4 worm cellular contexts compared by ENCODE assay signal in genomic region chrIV:17268628-17269027, ce11.
TF ChIP-seq lines count a peak whose summit lies in the region.

No protein-coding gene starts in this region.

TF ChIP-seq in whole organism, L2 larva, 48 proteins besides CTCF, POLR2A, EP300 and RAD21 (continues in another document):
- TF ChIP-seq mab-5 (tag; optimal IDR thresholded peaks at IDR 0.05; lab: Kevin White, UChicago) (peak; percentile 62), snpc-4 (tag; optimal IDR thresholded peaks at IDR 0.05; lab: Kevin White, UChicago) (peak; percentile 10), crh-2 (tag; optimal IDR thresholded peaks at IDR 0.05; lab: Kevin White, UChicago) (peak; percentile 80), alr-1 (tag; optimal IDR thresholded peaks at IDR 0.05; lab: Kevin White, UChicago) (no peak), fos-1 (tag; optimal IDR thresholded peaks at IDR 0.05; lab: Kevin White, UChicago) (peak; percentile 62), nhr-12 (tag; optimal IDR thresholded peaks at IDR 0.05; lab: Kevin White, UChicago) (no peak), unc-62 (GFP tag; optimal IDR thresholded peaks at IDR 0.05; lab: Kevin White, UChicago) (no peak), elt-3 (tag; optimal IDR thresholded peaks at IDR 0.05; lab: Kevin White, UChicago) (no peak), ama-1 (optimal IDR thresholded peaks at IDR 0.05; lab: Kevin White, UChicago) (peak; percentile 41), lsy-2 (tag; optimal IDR thresholded peaks at IDR 0.05; lab: Kevin White, UChicago) (peak in 1 of 2 experiments; percentile 51), C34F6.9 (tag; optimal IDR thresholded peaks at IDR 0.05; lab: Kevin White, UChicago) (peak; percentile 73), lin-13 (GFP tag; optimal IDR thresholded peaks at IDR 0.05; lab: Kevin White, UChicago) (peak; percentile 8), zag-1 (tag; optimal IDR thresholded peaks at IDR 0.05; lab: Kevin White, UChicago) (peak; percentile 5), peb-1 (tag; optimal IDR thresholded peaks at IDR 0.05; lab: Kevin White, UChicago) (no peak), nhr-25 (tag; optimal IDR thresholded peaks at IDR 0.05; lab: Kevin White, UChicago) (no peak), unc-55 (GFP tag; optimal IDR thresholded peaks at IDR 0.05; lab: Kevin White, UChicago) (peak; percentile 56), sem-4 (tag; optimal IDR thresholded peaks at IDR 0.05; lab: Kevin White, UChicago) (peak; percentile 65), sma-9 (GFP tag; optimal IDR thresholded peaks at IDR 0.05; lab: Kevin White, UChicago) (peak; percentile 45), sma-9 (tag; optimal IDR thresholded peaks at IDR 0.05; lab: Kevin White, UChicago) (no peak), unc-39 (tag; optimal IDR thresholded peaks at IDR 0.05; lab: Kevin White, UChicago) (no peak), sma-3 (GFP tag; optimal IDR thresholded peaks at IDR 0.05; lab: Kevin White, UChicago) (no peak), nhr-129 (tag; optimal IDR thresholded peaks at IDR 0.05; lab: Kevin White, UChicago) (peak; percentile 87), nhr-21 (tag; optimal IDR thresholded peaks at IDR 0.05; lab: Kevin White, UChicago) (no peak), nhr-6 (tag; optimal IDR thresholded peaks at IDR 0.05; lab: Kevin White, UChicago) (no peak)

TF ChIP-seq in whole organism, L4 larva, 104 proteins besides CTCF, POLR2A, EP300 and RAD21 (continues in another document):
- TF ChIP-seq lim-7 (GFP tag; IDR thresholded peaks at IDR 0.05; lab: Robert Waterston, UW) (no peak), T26A8.4 (GFP tag; IDR thresholded peaks at IDR 0.05; lab: Robert Waterston, UW) (no peak), cey-2 (tag; optimal IDR thresholded peaks at IDR 0.05; lab: Kevin White, UChicago; ENCODE audit: borderline replicate concordance, insufficient read depth) (no peak), vab-7 (GFP tag; IDR thresholded peaks at IDR 0.05; lab: Robert Waterston, UW) (no peak), spr-1 (tag; optimal IDR thresholded peaks at IDR 0.05; lab: Kevin White, UChicago) (no peak), nhr-111 (GFP tag; optimal IDR thresholded peaks at IDR 0.05; lab: Kevin White, UChicago) (no peak), ama-1 (optimal IDR thresholded peaks at IDR 0.05; lab: Kevin White, UChicago) (peak; percentile 29), nhr-11 (tag; optimal IDR thresholded peaks at IDR 0.05; lab: Kevin White, UChicago) (no peak), mdl-1 (tag; optimal IDR thresholded peaks at IDR 0.05; lab: Kevin White, UChicago) (no peak), F10B5.3 (tag; optimal IDR thresholded peaks at IDR 0.05; lab: Kevin White, UChicago) (no peak), dmd-8 (GFP tag; IDR thresholded peaks at IDR 0.05; lab: Robert Waterston, UW) (no peak), unc-62 (GFP tag; optimal IDR thresholded peaks at IDR 0.05 in 1 of 2; lab: Kevin White, UChicago) (peak in 1 of 2 experiments; percentile 97), unc-62 (tag; optimal IDR thresholded peaks at IDR 0.05; lab: Kevin White, UChicago) (no peak), snpc-1.2 (GFP tag; IDR thresholded peaks at IDR 0.05; lab: Robert Waterston, UW) (peak; percentile 51), saeg-2 (GFP tag; IDR thresholded peaks at IDR 0.05; lab: Robert Waterston, UW) (no peak), tra-1 (GFP tag; IDR thresholded peaks at IDR 0.05; lab: Robert Waterston, UW) (no peak), arid-1 (GFP tag; conservative IDR thresholded peaks at IDR 0.05; lab: Robert Waterston, UW) (no peak), daf-16 (GFP tag; optimal IDR thresholded peaks at IDR 0.05; lab: Kevin White, UChicago) (no peak), daf-16 (tag; optimal IDR thresholded peaks at IDR 0.05; lab: Kevin White, UChicago) (peak; percentile 19), ceh-82 (tag; optimal IDR thresholded peaks at IDR 0.05; lab: Kevin White, UChicago) (no peak), aha-1 (tag; lab: Kevin White, UChicago) (peak; percentile 97), F44E2.7 (GFP tag; IDR thresholded peaks at IDR 0.05; lab: Robert Waterston, UW) (no peak), F26F4.8 (GFP tag; conservative IDR thresholded peaks at IDR 0.05; lab: Robert Waterston, UW) (no peak), skn-1 (tag; optimal IDR thresholded peaks at IDR 0.05; lab: Kevin White, UChicago) (no peak), sdz-12 (GFP tag; optimal IDR thresholded peaks at IDR 0.05; lab: Kevin White, UChicago) (no peak)

TF ChIP-seq in whole organism, late embryonic, 69 proteins besides CTCF, POLR2A, EP300 and RAD21 (continues in another document):
- TF ChIP-seq Y22D7AL.16 (tag; optimal IDR thresholded peaks at IDR 0.05; lab: Kevin White, UChicago): no peak
- no peak for TF ChIP-seq ceh-48 (tag; optimal IDR thresholded peaks at IDR 0.05; lab: Kevin White, UChicago)
- no peak for TF ChIP-seq ceh-22 (tag; optimal IDR thresholded peaks at IDR 0.05; lab: Kevin White, UChicago)
- TF ChIP-seq dve-1 (tag; optimal IDR thresholded peaks at IDR 0.05; lab: Kevin White, UChicago): no peak
- TF ChIP-seq K09A11.1 (tag; optimal IDR thresholded peaks at IDR 0.05; lab: Kevin White, UChicago; ENCODE audit: insufficient read depth): peak; percentile 5
- TF ChIP-seq zip-5 (tag; optimal IDR thresholded peaks at IDR 0.05; lab: Kevin White, UChicago): no peak
- peak; percentile 48 for TF ChIP-seq ceh-14 (tag; optimal IDR thresholded peaks at IDR 0.05; lab: Kevin White, UChicago)
- TF ChIP-seq fkh-10 (GFP tag; optimal IDR thresholded peaks at IDR 0.05; lab: Kevin White, UChicago): no peak
- peak; percentile 74 for TF ChIP-seq fkh-6 (tag; optimal IDR thresholded peaks at IDR 0.05; lab: Kevin White, UChicago)
- TF ChIP-seq pag-3 (tag; optimal IDR thresholded peaks at IDR 0.05; lab: Kevin White, UChicago; ENCODE audit: borderline replicate concordance): no peak
- no peak for TF ChIP-seq pros-1 (tag; optimal IDR thresholded peaks at IDR 0.05; lab: Kevin White, UChicago)
- TF ChIP-seq ttx-3 (tag; optimal IDR thresholded peaks at IDR 0.05; lab: Kevin White, UChicago): no peak
- TF ChIP-seq sdc-2 (tag; optimal IDR thresholded peaks at IDR 0.05; lab: Kevin White, UChicago): no peak
- TF ChIP-seq ceh-6 (GFP tag; optimal IDR thresholded peaks at IDR 0.05; lab: Kevin White, UChicago): no peak
- TF ChIP-seq ceh-31 (tag; optimal IDR thresholded peaks at IDR 0.05; lab: Kevin White, UChicago): peak; percentile 53
- TF ChIP-seq ceh-19 (GFP tag; optimal IDR thresholded peaks at IDR 0.05; lab: Kevin White, UChicago): no peak
- TF ChIP-seq C08G9.2 (tag; optimal IDR thresholded peaks at IDR 0.05; lab: Kevin White, UChicago): no peak
- TF ChIP-seq elt-2 (tag; optimal IDR thresholded peaks at IDR 0.05; lab: Kevin White, UChicago): no peak
- TF ChIP-seq tbx-2 (tag; optimal IDR thresholded peaks at IDR 0.05; lab: Kevin White, UChicago): peak; percentile 69
- no peak for TF ChIP-seq lin-11 (tag; optimal IDR thresholded peaks at IDR 0.05; lab: Kevin White, UChicago)
- TF ChIP-seq hlh-8 (tag; optimal IDR thresholded peaks at IDR 0.05; lab: Kevin White, UChicago): no peak
- no peak for TF ChIP-seq odd-2 (tag; optimal IDR thresholded peaks at IDR 0.05; lab: Kevin White, UChicago)
- TF ChIP-seq nfya-1 (tag; optimal IDR thresholded peaks at IDR 0.05; lab: Kevin White, UChicago): peak; percentile 53
- peak; percentile 65 for TF ChIP-seq rnt-1 (tag; optimal IDR thresholded peaks at IDR 0.05; lab: Kevin White, UChicago)
- TF ChIP-seq syd-9 (tag; optimal IDR thresholded peaks at IDR 0.05; lab: Kevin White, UChicago): peak; percentile 36
- TF ChIP-seq nhr-11 (tag; optimal IDR thresholded peaks at IDR 0.05; lab: Kevin White, UChicago): no peak
- peak; percentile 93 for TF ChIP-seq unc-42 (tag; optimal IDR thresholded peaks at IDR 0.05; lab: Kevin White, UChicago)

TF ChIP-seq in whole organism, mixed stage, embryonic, 35 proteins besides CTCF, POLR2A, EP300 and RAD21:
- TF ChIP-seq cnd-1 (tag; optimal IDR thresholded peaks at IDR 0.05; lab: Kevin White, UChicago): peak; percentile 5
- TF ChIP-seq unc-120 (tag; optimal IDR thresholded peaks at IDR 0.05; lab: Kevin White, UChicago; ENCODE audit: poor library complexity, severe bottlenecking): peak; percentile 57
- TF ChIP-seq nhr-12 (tag; optimal IDR thresholded peaks at IDR 0.05; lab: Kevin White, UChicago): no peak
- peak; percentile 48 for TF ChIP-seq mab-5 (tag; optimal IDR thresholded peaks at IDR 0.05; lab: Kevin White, UChicago)
- TF ChIP-seq mls-2 (tag; optimal IDR thresholded peaks at IDR 0.05; lab: Kevin White, UChicago): peak; percentile 13
- TF ChIP-seq elt-3 (tag; optimal IDR thresholded peaks at IDR 0.05; lab: Kevin White, UChicago): no peak
- no peak for TF ChIP-seq nhr-2 (tag; optimal IDR thresholded peaks at IDR 0.05; lab: Kevin White, UChicago)
- peak; percentile 3 for TF ChIP-seq nhr-237 (tag; optimal IDR thresholded peaks at IDR 0.05; lab: Kevin White, UChicago)
- TF ChIP-seq ceh-39 (tag; optimal IDR thresholded peaks at IDR 0.05; lab: Kevin White, UChicago): no peak
- TF ChIP-seq nhr-28 (tag; optimal IDR thresholded peaks at IDR 0.05; lab: Kevin White, UChicago): no peak
- peak; percentile 78 for TF ChIP-seq unc-62 (GFP tag; optimal IDR thresholded peaks at IDR 0.05; lab: Kevin White, UChicago)
- TF ChIP-seq blmp-1 (tag; optimal IDR thresholded peaks at IDR 0.05; lab: Kevin White, UChicago): peak; percentile 8
- TF ChIP-seq ces-1 (GFP tag; optimal IDR thresholded peaks at IDR 0.05; lab: Kevin White, UChicago): peak; percentile 93
- TF ChIP-seq nhr-76 (tag; optimal IDR thresholded peaks at IDR 0.05; lab: Kevin White, UChicago): no peak
- peak; percentile 51 for TF ChIP-seq hlh-1 (tag; optimal IDR thresholded peaks at IDR 0.05; lab: Kevin White, UChicago)
- no peak for TF ChIP-seq sem-2 (GFP tag; optimal IDR thresholded peaks at IDR 0.05; lab: Kevin White, UChicago)
- TF ChIP-seq lsy-2 (tag; optimal IDR thresholded peaks at IDR 0.05; lab: Kevin White, UChicago): peak; percentile 14
